Fruit fly (Drosophila melanogaster): Measurements from ENCODE around the gene Gr77a.
A peak's percentile ranks its signal among the peaks of the same experiment; 100 is the strongest.

Gr77a gene

DNA sequence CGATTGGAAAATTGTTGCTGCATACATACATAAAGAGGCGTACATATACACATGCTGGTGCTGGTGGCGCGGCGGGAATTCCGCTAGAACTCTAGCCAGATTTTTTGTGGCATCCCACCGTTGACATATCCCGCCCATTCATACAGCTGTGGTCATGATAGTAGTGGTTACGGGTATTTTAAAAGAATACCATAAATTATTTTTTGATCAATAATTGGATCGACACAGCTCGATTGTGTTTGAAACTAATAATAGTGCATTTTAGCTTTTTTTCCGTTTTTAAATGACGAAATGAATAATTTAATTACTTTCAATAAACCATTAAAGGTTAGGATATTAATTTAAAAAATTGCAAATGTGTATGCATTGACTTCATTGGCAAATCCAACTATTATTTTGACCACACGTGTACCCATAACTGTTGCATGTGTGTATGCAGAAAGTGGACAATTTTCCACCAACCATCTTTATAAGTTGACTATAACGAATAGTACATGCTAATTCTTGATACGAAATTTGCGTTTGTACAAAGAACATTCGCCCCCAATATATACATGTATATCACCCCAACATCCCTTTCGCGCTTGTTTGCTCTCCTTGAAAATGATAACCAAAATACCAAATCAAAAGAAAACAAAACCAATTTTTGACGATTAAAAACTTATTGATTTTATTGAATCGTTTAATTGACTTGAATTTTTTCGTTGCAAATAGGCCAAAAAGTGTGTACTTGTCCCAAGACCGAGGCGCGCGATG is 32.8 kb upstream of the Gr77a start (continued):
- peak; percentile 80 for TF ChIP-seq Blimp-1 (GFP tag; optimal IDR thresholded peaks at IDR 0.05)
- peak; percentile 65 for TF ChIP-seq Antp (GFP tag; optimal IDR thresholded peaks at IDR 0.05)
- TF ChIP-seq z (GFP tag; IDR thresholded peaks at IDR 0.05), result no peak
- peak; percentile 37 for TF ChIP-seq Hmx (GFP tag; optimal IDR thresholded peaks at IDR 0.05)
- TF ChIP-seq Usf (GFP tag; optimal IDR thresholded peaks at IDR 0.05), result peak; percentile 40
- no peak for TF ChIP-seq dm (GFP tag; optimal IDR thresholded peaks at IDR 0.05)
- peak; percentile 58; the same call in 1 of the 2 replicates for TF ChIP-seq wdn (GFP tag; IDR thresholded peaks at IDR 0.05)
- TF ChIP-seq CG6765 (GFP tag; optimal IDR thresholded peaks at IDR 0.05), result peak; percentile 42
- TF ChIP-seq Awh (GFP tag; IDR thresholded peaks at IDR 0.05), result peak; percentile 90
- peak; percentile 88 for TF ChIP-seq gem (tag; optimal IDR thresholded peaks at IDR 0.05)
- TF ChIP-seq ken (GFP tag; IDR thresholded peaks at IDR 0.05), result peak; percentile 75; the same call in 1 of the 3 replicates
- TF ChIP-seq CG8281 (tag; optimal IDR thresholded peaks at IDR 0.05), result peak; percentile 33
- TF ChIP-seq usp (GFP tag; optimal IDR thresholded peaks at IDR 0.05), result no peak
- no peak for TF ChIP-seq zf30C (GFP tag; optimal IDR thresholded peaks at IDR 0.05)
- no peak for TF ChIP-seq tap (tag; optimal IDR thresholded peaks at IDR 0.05)
- no peak for TF ChIP-seq CG2129 (GFP tag; IDR thresholded peaks at IDR 0.05; ENCODE audit: partially characterized antibody)
- TF ChIP-seq Vsx1 (GFP tag; optimal IDR thresholded peaks at IDR 0.05), result peak; percentile 79
- peak; percentile 63 for TF ChIP-seq HmgZ (tag; optimal IDR thresholded peaks at IDR 0.05)
- no peak for TF ChIP-seq CG4328 (GFP tag; optimal IDR thresholded peaks at IDR 0.05)
- TF ChIP-seq Oaz (GFP tag; IDR thresholded peaks at IDR 0.05), result peak; percentile 59; the same call in 1 of the 2 replicates
- peak; percentile 84 for TF ChIP-seq dmrt99B (tag; optimal IDR thresholded peaks at IDR 0.05)
- peak; percentile 29 for TF ChIP-seq tup (GFP tag; optimal IDR thresholded peaks at IDR 0.05)
- TF ChIP-seq CG7839 (tag; optimal IDR thresholded peaks at IDR 0.05), result peak; percentile 81
- TF ChIP-seq CG2712 (tag; optimal IDR thresholded peaks at IDR 0.05), result peak; percentile 84
- peak; percentile 52 for TF ChIP-seq CG4617 (GFP tag; optimal IDR thresholded peaks at IDR 0.05; ENCODE audit: borderline replicate concordance)
- TF ChIP-seq az2 (GFP tag; optimal IDR thresholded peaks at IDR 0.05), result peak; percentile 83
- TF ChIP-seq crc (GFP tag; optimal IDR thresholded peaks at IDR 0.05), result no peak
- TF ChIP-seq oc (tag; optimal IDR thresholded peaks at IDR 0.05), result peak; percentile 80
- TF ChIP-seq Taf1 (GFP tag; IDR thresholded peaks at IDR 0.05), result 0 out of 2 replicates have a peak, but pooled peaks have one; percentile 13
- no peak for TF ChIP-seq CG7963 (GFP tag; IDR thresholded peaks at IDR 0.05; ENCODE audit: partially characterized antibody)
- TF ChIP-seq CG2678 (tag; optimal IDR thresholded peaks at IDR 0.05), result peak; percentile 84
- peak; percentile 81 for TF ChIP-seq CG14441 (GFP tag; IDR thresholded peaks at IDR 0.05)
- no peak for TF ChIP-seq CG15479 (GFP tag; optimal IDR thresholded peaks at IDR 0.05)
- TF ChIP-seq Gug (GFP tag; IDR thresholded peaks at IDR 0.05), result peak; percentile 71; the same call in 3 of the 4 replicates
- TF ChIP-seq CG18262 (tag; optimal IDR thresholded peaks at IDR 0.05), result peak; percentile 86
- TF ChIP-seq Med (GFP tag), result peak; percentile 97
- TF ChIP-seq Mad (GFP tag; optimal IDR thresholded peaks at IDR 0.05), result peak; percentile 55
- TF ChIP-seq trem (tag; optimal IDR thresholded peaks at IDR 0.05), result peak; percentile 51
- TF ChIP-seq stwl (tag; optimal IDR thresholded peaks at IDR 0.05), result peak; percentile 23
- peak; percentile 82 for TF ChIP-seq CG10979 (tag; optimal IDR thresholded peaks at IDR 0.05)
- TF ChIP-seq sd (tag; optimal IDR thresholded peaks at IDR 0.05), result peak; percentile 99
- peak; percentile 82 for TF ChIP-seq CG3065 (GFP tag; optimal IDR thresholded peaks at IDR 0.05)
- TF ChIP-seq BtbVII (GFP tag; optimal IDR thresholded peaks at IDR 0.05), result peak; percentile 69
- peak; percentile 50 for TF ChIP-seq D19B (GFP tag; optimal IDR thresholded peaks at IDR 0.05)
- TF ChIP-seq CG13624 (GFP tag; optimal IDR thresholded peaks at IDR 0.05), result peak; percentile 57
- TF ChIP-seq dan (GFP tag; IDR thresholded peaks at IDR 0.05), result no peak
- TF ChIP-seq ATbp (GFP tag; optimal IDR thresholded peaks at IDR 0.05), result peak; percentile 81
- TF ChIP-seq CG1832 (GFP tag; optimal IDR thresholded peaks at IDR 0.05), result no peak
